Worm (Caenorhabditis elegans): ENCODE measurements around the gene klc-2.
A peak's percentile ranks its signal among the peaks of the same experiment; 100 is the strongest.

klc-2 gene

DNA sequence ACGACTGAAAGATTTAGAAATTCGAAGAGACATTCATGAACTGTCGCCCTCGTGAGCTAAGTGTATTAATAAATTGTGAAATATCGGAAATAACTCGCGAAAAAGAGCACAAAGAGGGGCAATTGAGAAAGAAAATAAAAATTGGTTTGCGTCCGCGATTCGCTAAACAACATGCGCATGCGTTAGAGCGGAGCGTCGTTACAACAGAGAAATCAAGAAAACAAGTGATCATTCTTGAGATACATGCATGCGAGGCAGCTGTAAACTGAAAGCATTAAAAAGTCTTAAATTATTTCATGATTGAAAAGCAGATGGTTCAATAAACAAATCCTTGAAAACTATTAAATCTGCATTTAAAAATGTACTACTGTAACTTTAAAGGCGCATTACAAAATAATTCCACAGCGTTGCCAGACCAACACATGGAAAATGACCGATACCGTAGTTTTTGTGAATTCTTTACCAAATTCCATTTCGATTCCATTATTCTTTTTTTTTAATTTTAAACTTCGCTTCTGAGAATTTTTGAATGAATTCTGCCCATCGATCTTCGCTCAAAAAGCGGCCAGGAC, 44.9 kb downstream of the klc-2 start, which contains the start of the genes cox-16 and syp-2 (continued):
- TF ChIP-seq repo-1 (tag; optimal IDR thresholded peaks at IDR 0.05) (no peak), ZK185.1 (tag; optimal IDR thresholded peaks at IDR 0.05; ENCODE audit: poor library complexity, severe bottlenecking) (no peak), dox-1 (GFP tag; IDR thresholded peaks at IDR 0.05) (peak; percentile 48; the same call in 1 of the 2 replicates), nhr-120 (GFP tag; IDR thresholded peaks at IDR 0.05) (no peak), lin-54 (GFP tag; optimal IDR thresholded peaks at IDR 0.05) (peak; percentile 58), unc-130 (GFP tag; optimal IDR thresholded peaks at IDR 0.05) (no peak), zim-3 (tag; optimal IDR thresholded peaks at IDR 0.05) (no peak), aptf-2 (GFP tag; conservative IDR thresholded peaks at IDR 0.05) (no peak), F49E8.2 (tag; optimal IDR thresholded peaks at IDR 0.05; ENCODE audit: insufficient read depth) (peak; percentile 67), F10E7.11 (tag; optimal IDR thresholded peaks at IDR 0.05) (no peak), ztf-26 (tag; optimal IDR thresholded peaks at IDR 0.05) (no peak), attf-3 (GFP tag; conservative IDR thresholded peaks at IDR 0.05) (peak; percentile 93)

- TF ChIP-seq hmg-1.2 (GFP tag; IDR thresholded peaks at IDR 0.05) (no peak), B0336.3 (GFP tag; IDR thresholded peaks at IDR 0.05) (no peak), mes-4 (tag; optimal IDR thresholded peaks at IDR 0.05) (no peak), sea-2 (GFP tag; IDR thresholded peaks at IDR 0.05) (no peak), F57A8.1 (GFP tag; optimal IDR thresholded peaks at IDR 0.05) (no peak)
Observed at ce11 chrV:5535774-5536173, 45.4 kb downstream of the klc-2 start, which contains the start of gene C24G6.8. Gene C24G6.8, minus strand, starts transcription at chrV:5535874.

DNA sequence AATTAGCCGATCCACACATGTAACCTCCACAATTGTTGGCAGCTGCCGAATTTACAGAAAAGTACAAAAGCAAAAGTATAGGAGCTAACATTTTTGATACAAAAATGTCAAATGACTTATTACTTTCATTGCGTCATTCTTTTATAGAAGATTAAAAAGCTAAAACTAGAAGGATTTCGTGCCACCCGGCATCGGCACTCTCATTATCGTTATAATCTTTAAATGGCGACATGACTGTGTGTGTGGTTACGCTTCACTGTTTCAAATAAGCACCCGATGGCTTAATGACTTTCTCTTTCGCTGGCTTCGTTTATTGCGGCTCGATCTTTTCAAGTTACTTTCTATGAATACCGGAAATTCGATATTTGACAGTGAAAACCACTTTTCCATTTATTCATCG, 47.5 kb downstream of the klc-2 start, which contains the start of gene grl-1:
Gene grl-1 (minus strand): TSS at position 101 of the 400 bp plus-strand sequence.
- no peak for TF ChIP-seq hlh-26 (GFP tag; conservative IDR thresholded peaks at IDR 0.05)
- TF ChIP-seq madf-6 (GFP tag; IDR thresholded peaks at IDR 0.05): 0 out of 2 replicates have a peak, but pooled peaks have one; percentile 20
- no peak for TF ChIP-seq K11D2.4 (GFP tag; IDR thresholded peaks at IDR 0.05)

DNA sequence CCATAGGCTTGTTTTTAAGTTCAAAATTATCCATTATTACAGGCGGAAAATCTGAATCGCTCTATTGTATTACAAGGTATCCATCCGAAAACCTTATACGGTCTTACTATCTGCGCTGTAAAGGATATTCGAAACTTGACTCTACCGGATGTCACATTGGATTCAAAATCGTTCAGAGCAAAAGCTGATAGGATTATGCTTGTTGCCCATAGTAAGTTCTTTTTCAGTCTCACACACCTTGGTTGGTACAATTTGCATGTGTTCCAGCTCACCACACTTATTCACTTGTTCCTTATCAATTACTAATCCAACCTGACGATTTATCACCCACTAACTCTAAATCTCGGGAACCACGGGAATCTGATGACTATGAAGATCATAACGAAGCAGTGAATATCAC, 53.5 kb downstream of the klc-2 start:
- TF ChIP-seq attf-6 (GFP tag; IDR thresholded peaks at IDR 0.05) (no peak), nfyb-1 (GFP tag; IDR thresholded peaks at IDR 0.05) (no peak), C06A6.2 (GFP tag; conservative IDR thresholded peaks at IDR 0.05) (no peak), lin-35 (GFP tag; optimal IDR thresholded peaks at IDR 0.05) (no peak), ekl-4 (GFP tag; IDR thresholded peaks at IDR 0.05) (no peak)
